Worm (Caenorhabditis elegans): ENCODE data around the gene C35A5.6.

The C35A5.6 gene

ce11 chrV:10555239-10555638 is 46.3 kb downstream of the C35A5.6 start, which contains the start of gene F32G8.3:
F32G8.3 (minus strand) TSS chrV:10555339.
- TF ChIP-seq lin-1 (GFP tag; IDR thresholded peaks at IDR 0.05) (no peak), F44E2.7 (GFP tag; IDR thresholded peaks at IDR 0.05) (no peak), tra-1 (GFP tag; IDR thresholded peaks at IDR 0.05) (no peak)

DNA sequence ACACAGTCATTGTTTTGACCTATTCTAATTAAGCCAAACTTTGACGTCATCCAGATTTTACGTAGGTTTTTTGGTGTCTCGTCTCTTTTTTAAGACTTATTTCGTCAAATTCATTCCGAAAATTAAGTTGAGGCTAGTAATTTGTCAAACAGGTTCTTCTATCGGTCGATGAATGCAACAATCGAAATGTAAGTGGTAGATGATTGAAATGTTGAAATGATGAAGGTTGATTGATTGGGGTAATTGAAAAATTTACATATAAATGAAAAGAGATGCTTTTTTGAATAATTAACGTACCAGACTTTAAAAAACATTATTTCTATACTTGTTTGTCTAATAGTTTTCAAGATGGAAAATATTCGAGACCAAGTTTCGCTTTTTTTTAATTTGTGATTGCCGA is 47.4 kb downstream of the C35A5.6 start:
- TF ChIP-seq nhr-102 (tag; optimal IDR thresholded peaks at IDR 0.05): no peak
- peak in 1 of 2 experiments; percentile 85 for TF ChIP-seq unc-62 (GFP tag; optimal IDR thresholded peaks at IDR 0.05 in 1 of 2)
- no peak for TF ChIP-seq unc-62 (tag; optimal IDR thresholded peaks at IDR 0.05)

ce11 chrV:10557094-10557493 is 48.2 kb downstream of the C35A5.6 start:
- TF ChIP-seq nhr-76 (tag; optimal IDR thresholded peaks at IDR 0.05): no peak
- peak; percentile 49 for TF ChIP-seq nhr-28 (tag; optimal IDR thresholded peaks at IDR 0.05)
- no peak for TF ChIP-seq gei-8 (GFP tag; optimal IDR thresholded peaks at IDR 0.05)

DNA sequence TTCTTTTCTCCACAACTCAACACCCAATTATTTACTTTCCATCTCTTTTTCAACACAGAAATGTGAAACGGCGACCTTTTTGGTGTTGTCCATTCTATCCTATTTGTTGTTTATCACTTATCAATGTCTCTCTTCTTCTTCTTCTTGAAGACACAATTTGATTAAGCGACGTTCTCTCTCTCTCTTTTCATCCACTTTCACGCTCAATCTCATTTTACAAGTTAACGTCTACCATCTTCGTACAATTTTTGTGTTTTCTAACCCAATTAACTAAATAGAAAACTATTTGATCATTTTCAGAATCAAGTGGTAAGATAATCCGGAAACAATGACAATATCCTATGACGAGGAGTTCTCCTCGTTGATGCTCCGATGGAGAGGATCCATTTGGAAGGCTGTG is 48.7 kb downstream of the C35A5.6 start, which contains the start of gene best-14:
Gene best-14 (plus strand): TSS at position 301 of the 400 bp plus-strand sequence.
- no peak for TF ChIP-seq lin-29 (GFP tag; IDR thresholded peaks at IDR 0.05)
- TF ChIP-seq aha-1 (tag): no peak
- TF ChIP-seq unc-62 (GFP tag; optimal IDR thresholded peaks at IDR 0.05 in 1 of 2): peak in 1 of 2 experiments; percentile 34
- TF ChIP-seq unc-62 (tag; optimal IDR thresholded peaks at IDR 0.05): no peak
- no peak for TF ChIP-seq rbr-2 (tag; optimal IDR thresholded peaks at IDR 0.05)
- no peak for TF ChIP-seq ceh-20 (GFP tag; IDR thresholded peaks at IDR 0.05)
- no peak for TF ChIP-seq nhr-76 (tag; optimal IDR thresholded peaks at IDR 0.05)
